Worm (Caenorhabditis elegans): ENCODE data around the gene K07F5.17.
"Not testable (repeated sequence)": the region's sequence is repeated elsewhere in the genome, so short reads cannot be mapped to it uniquely, and the experiment has no call there.

Gene K07F5.17

DNA sequence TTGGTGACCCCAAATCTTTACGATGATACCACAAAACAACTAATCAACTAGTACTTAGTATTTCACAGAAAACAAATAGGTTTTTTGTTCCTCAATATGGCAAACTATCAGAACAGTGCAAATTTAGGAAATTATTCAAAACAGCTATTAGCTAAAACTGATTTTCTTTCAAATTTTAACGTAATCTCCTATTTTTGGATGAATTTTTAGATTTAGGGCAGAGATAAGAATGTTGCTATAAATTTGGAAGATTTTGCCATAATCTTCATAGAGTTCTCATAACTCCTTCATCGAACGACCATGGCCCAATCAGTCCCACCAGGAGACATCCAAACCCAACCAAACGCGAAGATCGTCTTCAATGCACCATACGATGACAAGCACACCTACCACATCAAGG is 4.8 kb upstream of the K07F5.17 start, which contains the start of gene msp-10:
TSS of gene msp-10 (plus strand) at position 301 of the 400 bp plus-strand sequence.
- TF ChIP-seq nhr-28, nhr-102, attf-4 (tag; optimal IDR thresholded peaks at IDR 0.05): not testable (repeated sequence)

DNA sequence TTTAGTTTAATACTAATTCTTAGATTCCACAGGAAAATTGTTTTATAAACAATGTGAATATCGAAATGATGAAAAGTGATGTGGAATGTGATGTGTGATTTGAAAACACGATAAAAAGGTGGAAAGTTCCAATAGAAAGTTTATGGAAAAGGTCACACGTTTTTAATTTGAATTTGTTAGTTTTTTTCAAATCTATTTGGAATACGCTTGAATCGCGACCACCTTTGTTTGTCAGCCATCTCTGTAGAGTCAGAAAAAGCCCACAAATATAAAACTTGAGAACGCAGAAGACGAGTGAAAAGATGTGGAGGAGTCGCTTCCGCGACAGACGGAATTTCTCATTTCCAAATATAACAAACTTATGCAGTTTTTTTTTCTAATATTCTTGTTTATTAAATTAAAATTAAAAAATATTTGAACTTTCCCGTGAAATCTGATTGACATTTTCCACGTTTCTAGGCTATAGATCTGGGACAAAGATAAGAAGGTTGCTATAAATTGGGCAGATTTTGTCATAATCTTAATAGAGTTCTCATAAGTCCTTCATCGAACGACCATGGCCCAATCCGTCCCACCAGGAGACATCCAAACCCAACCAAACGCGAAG is 1.1 kb upstream of the K07F5.17 start, which contains the start of the genes kin-24 and msp-56:
TSS of gene kin-24 (minus strand) at position 101 of the 607 bp plus-strand sequence.
TSS of gene msp-56 (plus strand) at position 557 of the 607 bp plus-strand sequence.
- TF ChIP-seq T20F7.1 (GFP tag; optimal IDR thresholded peaks at IDR 0.05) (no peak), zfp-2 (tag; optimal IDR thresholded peaks at IDR 0.05) (no peak), ceh-28 (tag; optimal IDR thresholded peaks at IDR 0.05) (no peak), dmd-8 (GFP tag; IDR thresholded peaks at IDR 0.05) (0 out of 2 replicates have a peak, but pooled peaks have one; percentile 35)

DNA sequence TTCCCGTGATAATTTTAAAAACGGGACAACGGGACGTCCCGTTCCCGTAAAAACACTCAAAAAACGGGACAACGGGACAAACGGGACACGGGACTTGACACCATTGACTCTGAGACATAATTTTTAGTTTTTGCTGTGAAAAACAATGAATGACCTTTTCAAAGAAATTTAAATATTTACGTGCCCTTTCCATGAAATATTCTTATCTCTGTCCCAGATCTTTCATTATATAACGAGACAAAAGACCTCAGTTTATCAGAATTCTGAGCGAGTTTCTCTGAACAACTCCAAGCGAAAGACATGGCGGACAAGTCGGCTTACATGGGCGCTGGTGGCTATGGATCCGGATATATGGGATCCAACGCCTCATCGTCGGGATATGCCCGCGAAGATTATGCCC is 1.6 kb downstream of the K07F5.17 start, which contains the start of gene nspd-2:
TSS of gene nspd-2 (plus strand) at position 301 of the 400 bp plus-strand sequence.
- TF ChIP-seq aly-2 (tag; optimal IDR thresholded peaks at IDR 0.05) = no peak
- peak in 1 of 2 experiments; percentile 71 for TF ChIP-seq unc-62 (GFP tag; optimal IDR thresholded peaks at IDR 0.05 in 1 of 2)
- no peak for TF ChIP-seq unc-62 (tag; optimal IDR thresholded peaks at IDR 0.05)

DNA sequence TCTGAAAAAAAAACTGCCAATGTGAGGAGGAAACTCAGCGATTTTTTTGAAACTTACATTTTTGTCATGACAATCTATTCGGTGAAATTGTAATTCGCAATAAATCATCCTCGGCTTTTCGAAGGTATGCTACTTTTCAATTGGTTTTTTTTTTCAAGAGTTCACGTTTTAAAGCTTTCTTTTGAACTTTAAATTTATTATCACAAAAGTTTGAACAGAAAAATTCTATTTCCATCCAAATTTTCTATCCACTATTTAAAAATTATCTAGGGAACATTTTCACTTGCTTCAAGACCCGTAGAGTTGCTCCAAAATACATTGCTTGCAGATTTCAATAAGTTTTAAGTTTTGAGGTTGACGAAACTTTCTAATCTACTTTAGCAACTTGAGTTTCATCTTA is 4.4 kb downstream of the K07F5.17 start, which contains the start of gene K07F5.6:
TSS of gene K07F5.6 (minus strand) at position 101 of the 400 bp plus-strand sequence.
- TF ChIP-seq skn-1 (tag; optimal IDR thresholded peaks at IDR 0.05) (no peak), dmd-9 (GFP tag; IDR thresholded peaks at IDR 0.05) (no peak), mxl-3 (GFP tag; optimal IDR thresholded peaks at IDR 0.05) (no peak), hmg-1.1 (GFP tag; IDR thresholded peaks at IDR 0.05) (no peak), egl-27 (tag; optimal IDR thresholded peaks at IDR 0.05) (no peak), nhr-11 (tag; optimal IDR thresholded peaks at IDR 0.05) (no peak), D1046.2 (GFP tag; IDR thresholded peaks at IDR 0.05) (no peak), dve-1 (tag; optimal IDR thresholded peaks at IDR 0.05; ENCODE audit: insufficient read depth) (no peak), zag-1 (tag; optimal IDR thresholded peaks at IDR 0.05) (no peak), daf-19 (GFP tag; conservative IDR thresholded peaks at IDR 0.05) (no peak), ZK546.5 (tag; optimal IDR thresholded peaks at IDR 0.05) (no peak), attf-4 (tag; optimal IDR thresholded peaks at IDR 0.05) (no peak), nhr-76 (tag; optimal IDR thresholded peaks at IDR 0.05) (no peak), madf-9 (GFP tag; conservative IDR thresholded peaks at IDR 0.05) (no peak), mxl-2 (GFP tag; conservative IDR thresholded peaks at IDR 0.05) (no peak), F10B5.3 (tag; optimal IDR thresholded peaks at IDR 0.05) (no peak), nhr-42 (GFP tag; IDR thresholded peaks at IDR 0.05) (no peak), F26F4.8 (GFP tag; conservative IDR thresholded peaks at IDR 0.05) (no peak)

DNA sequence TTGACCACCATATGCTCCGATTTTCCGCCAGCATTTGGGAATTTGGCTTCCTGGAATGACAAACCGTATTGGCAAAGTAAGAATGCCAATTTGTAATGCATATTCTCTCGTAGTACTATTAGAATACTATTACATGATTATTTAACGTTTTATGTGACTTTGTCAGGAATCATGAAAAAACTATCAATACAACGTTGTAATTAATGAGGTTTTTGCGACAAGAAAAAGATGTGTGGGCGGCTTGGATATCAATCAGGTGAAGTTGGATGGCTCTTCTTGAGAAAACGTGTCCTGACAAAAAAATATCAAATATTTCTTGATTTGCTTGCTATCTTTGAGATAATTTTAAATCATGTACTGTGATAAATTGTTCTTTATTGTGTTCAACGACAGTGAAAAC is 5.9 kb downstream of the K07F5.17 start, which contains the start of gene K07F5.7:
TSS of gene K07F5.7 (minus strand) at position 101 of the 400 bp plus-strand sequence.
- TF ChIP-seq mdt-29 (GFP tag; IDR thresholded peaks at IDR 0.05) (no peak), aha-1 (tag) (peak; percentile 64)

DNA sequence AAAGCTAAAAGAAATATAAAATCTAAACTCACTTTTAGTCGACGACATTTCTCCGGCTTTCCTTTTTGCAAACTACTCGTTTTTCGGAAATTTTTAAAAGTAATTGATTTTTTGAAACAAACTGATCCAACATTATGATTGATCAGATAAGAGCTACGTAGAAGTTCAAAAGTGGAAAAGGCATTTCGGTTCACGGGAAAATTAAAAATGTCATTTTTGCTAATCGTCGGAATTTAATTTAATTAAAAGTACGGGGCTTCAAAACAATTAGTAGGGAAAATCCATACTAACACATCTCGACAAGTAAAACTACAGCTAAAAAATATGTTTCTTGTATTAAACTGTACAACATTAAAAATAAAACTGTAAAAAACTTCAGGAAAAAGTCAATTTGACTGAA is 7.5 kb downstream of the K07F5.17 start, which contains the start of gene K07F5.8:
TSS of gene K07F5.8 (minus strand) at position 101 of the 400 bp plus-strand sequence.
- no peak for TF ChIP-seq mdl-1 (tag; optimal IDR thresholded peaks at IDR 0.05)
- TF ChIP-seq zag-1 (tag; optimal IDR thresholded peaks at IDR 0.05) = no peak
- TF ChIP-seq nhr-77 (tag; optimal IDR thresholded peaks at IDR 0.05) = no peak
- TF ChIP-seq Y75B8A.6 (GFP tag; IDR thresholded peaks at IDR 0.05) = no peak
- no peak for TF ChIP-seq gei-8 (GFP tag; optimal IDR thresholded peaks at IDR 0.05)
- TF ChIP-seq daf-16 (GFP tag; optimal IDR thresholded peaks at IDR 0.05) = no peak
- TF ChIP-seq daf-16 (tag; optimal IDR thresholded peaks at IDR 0.05) = no peak
- TF ChIP-seq spr-3 (GFP tag; optimal IDR thresholded peaks at IDR 0.05) = no peak
- no peak for TF ChIP-seq arid-1 (GFP tag; conservative IDR thresholded peaks at IDR 0.05)
- TF ChIP-seq rbr-2 (tag; optimal IDR thresholded peaks at IDR 0.05) = no peak
- TF ChIP-seq F44E2.7 (GFP tag; IDR thresholded peaks at IDR 0.05) = no peak
- no peak for TF ChIP-seq nhr-102 (tag; optimal IDR thresholded peaks at IDR 0.05)
- no peak for TF ChIP-seq fkh-10 (GFP tag; optimal IDR thresholded peaks at IDR 0.05)
- TF ChIP-seq aha-1 (tag) = no peak
- TF ChIP-seq lim-7 (GFP tag; IDR thresholded peaks at IDR 0.05) = no peak
- TF ChIP-seq dmd-6 (GFP tag; IDR thresholded peaks at IDR 0.05) = no peak

Data from whole organism, L4 larva.